Fruit fly (Drosophila melanogaster) S2 (cell line): ENCODE data around the gene RpS14a.

ENCODE experiments used
- CG8478 ChIP-seq: fragments of >200 bp; optimal IDR thresholded peaks from 2 replicates; lab custom pipeline; 2018
- CTCF ChIP-seq, 2 experiments: fragments of >200 bp; optimal IDR thresholded peaks; 2 replicates each; lab custom pipeline; 2018

DNA sequence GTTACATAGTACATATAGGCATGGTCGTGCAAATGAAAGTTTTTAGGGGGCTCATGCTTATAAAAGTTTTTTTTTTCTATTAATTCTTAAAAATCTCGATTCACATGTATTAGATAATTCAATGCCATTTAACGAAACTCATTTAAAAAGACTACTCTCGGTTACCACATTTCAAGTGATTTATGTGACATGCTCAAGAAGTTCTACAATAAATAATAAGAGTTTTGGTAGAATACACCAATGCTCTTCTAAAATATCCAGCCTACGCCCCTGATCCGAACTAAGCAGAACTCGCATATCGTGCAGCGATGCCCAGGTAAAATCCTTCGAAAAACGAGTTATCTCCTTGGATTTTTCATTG lies 41.0 kb upstream of the RpS14a start:
- TF ChIP-seq CG8478 = no peak
- no peak for TF ChIP-seq CTCF (optimal IDR thresholded peaks at IDR 0.05; lab: Kevin White, UChicago)
